Worm (Caenorhabditis elegans): ENCODE measurements around the gene C49G7.13.

The C49G7.13 gene

DNA sequence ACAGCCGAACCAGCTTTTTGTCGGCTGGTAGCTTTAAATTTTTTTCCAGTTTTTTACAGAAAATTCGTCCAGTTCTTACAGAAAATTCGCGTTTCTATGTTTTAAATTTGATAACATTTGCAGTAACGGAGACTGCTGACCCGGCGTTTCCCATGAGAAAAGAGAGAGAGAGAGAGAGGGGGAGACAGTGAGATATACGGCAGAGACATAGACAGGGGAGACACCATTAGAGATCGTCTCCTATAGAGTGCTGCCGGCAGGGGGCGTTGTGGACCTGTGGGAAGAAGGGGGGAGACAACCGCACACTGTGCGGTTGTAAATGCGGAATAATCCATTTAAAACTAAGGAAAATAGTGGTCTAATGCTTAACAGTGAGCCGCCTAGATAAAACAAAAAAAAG lies 6.3 kb upstream of the C49G7.13 start (continued):
- TF ChIP-seq ekl-4 (GFP tag; IDR thresholded peaks at IDR 0.05): no peak
- no peak for TF ChIP-seq F23B12.7 (tag; optimal IDR thresholded peaks at IDR 0.05; ENCODE audit: insufficient read depth)
- TF ChIP-seq attf-6 (GFP tag; IDR thresholded peaks at IDR 0.05): no peak
- TF ChIP-seq nhr-120 (GFP tag; IDR thresholded peaks at IDR 0.05): no peak
- TF ChIP-seq nfyb-1 (GFP tag; IDR thresholded peaks at IDR 0.05): no peak
- peak; percentile 20 for TF ChIP-seq nhr-80 (tag; optimal IDR thresholded peaks at IDR 0.05)
- TF ChIP-seq nhr-179 (tag; optimal IDR thresholded peaks at IDR 0.05): no peak
- no peak for TF ChIP-seq ztf-25 (GFP tag; IDR thresholded peaks at IDR 0.05)
- no peak for TF ChIP-seq efl-1 (GFP tag; optimal IDR thresholded peaks at IDR 0.05)
- peak; percentile 95 for TF ChIP-seq aptf-2 (GFP tag; conservative IDR thresholded peaks at IDR 0.05)
- no peak for TF ChIP-seq dpff-1 (tag; optimal IDR thresholded peaks at IDR 0.05)
- 0 out of 2 replicates have a peak, but pooled peaks have one; percentile 14 for TF ChIP-seq madf-6 (GFP tag; IDR thresholded peaks at IDR 0.05)
- TF ChIP-seq hmg-1.2 (GFP tag; IDR thresholded peaks at IDR 0.05): peak; percentile 74; the same call in 1 of the 2 replicates
- no peak for TF ChIP-seq lin-54 (GFP tag; optimal IDR thresholded peaks at IDR 0.05)
- no peak for TF ChIP-seq zfh-2 (GFP tag; conservative IDR thresholded peaks at IDR 0.05)
- no peak for TF ChIP-seq dpl-1 (GFP tag; optimal IDR thresholded peaks at IDR 0.05)
- TF ChIP-seq unc-130 (GFP tag; optimal IDR thresholded peaks at IDR 0.05): no peak
- no peak for TF ChIP-seq nhr-90 (tag; optimal IDR thresholded peaks at IDR 0.05)
- TF ChIP-seq lsy-27 (tag; optimal IDR thresholded peaks at IDR 0.05; ENCODE audit: borderline replicate concordance, insufficient read depth): no peak
- TF ChIP-seq ztf-28 (GFP tag; IDR thresholded peaks at IDR 0.05): no peak
- no peak for TF ChIP-seq ztf-18 (tag; optimal IDR thresholded peaks at IDR 0.05)
- TF ChIP-seq rec-8 (tag; optimal IDR thresholded peaks at IDR 0.05): no peak
- no peak for TF ChIP-seq ceh-79 (tag; optimal IDR thresholded peaks at IDR 0.05)
- TF ChIP-seq ama-1 (optimal IDR thresholded peaks at IDR 0.05): no peak
- no peak for TF ChIP-seq ama-1 (GFP tag; optimal IDR thresholded peaks at IDR 0.05)
- no peak for TF ChIP-seq F37B4.10 (GFP tag; IDR thresholded peaks at IDR 0.05)

DNA sequence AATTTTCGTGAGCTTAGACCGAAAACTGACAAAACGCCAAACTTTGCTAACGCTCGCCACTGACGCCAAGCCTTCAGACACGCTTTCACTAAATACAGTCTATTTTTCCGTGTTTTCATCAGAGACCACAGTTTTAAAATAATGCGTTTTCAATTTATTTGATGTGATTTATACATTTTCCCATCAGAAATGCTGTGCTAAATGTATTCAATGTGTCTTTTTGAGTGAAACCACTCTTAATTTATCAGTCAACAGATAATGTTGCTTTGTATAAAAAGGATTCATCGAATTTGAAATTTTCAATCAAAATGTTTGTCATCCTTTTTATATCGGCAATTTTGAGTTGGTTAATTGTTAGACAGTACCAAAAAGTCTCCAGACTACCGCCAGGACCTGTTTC lies 4.6 kb upstream of the C49G7.13 start, which contains the start of gene cyp-35A4:
Gene cyp-35A4, plus strand, starts transcription at position 301 of the 400 bp plus-strand sequence.
- TF ChIP-seq lin-40 (tag; optimal IDR thresholded peaks at IDR 0.05) (no peak), tlf-1 (GFP tag; optimal IDR thresholded peaks at IDR 0.05) (no peak), pbrm-1 (GFP tag; IDR thresholded peaks at IDR 0.05) (no peak), efl-1 (GFP tag; optimal IDR thresholded peaks at IDR 0.05) (no peak), B0019.2 (GFP tag; conservative IDR thresholded peaks at IDR 0.05) (no peak), ztf-18 (tag; optimal IDR thresholded peaks at IDR 0.05) (no peak), mcd-1 (GFP tag; IDR thresholded peaks at IDR 0.05) (no peak), attf-3 (GFP tag; conservative IDR thresholded peaks at IDR 0.05) (no peak), hmg-1.2 (GFP tag; IDR thresholded peaks at IDR 0.05) (no peak), rec-8 (tag; optimal IDR thresholded peaks at IDR 0.05) (no peak), mes-4 (tag; optimal IDR thresholded peaks at IDR 0.05) (no peak), dpl-1 (GFP tag; optimal IDR thresholded peaks at IDR 0.05) (no peak), aptf-2 (GFP tag; conservative IDR thresholded peaks at IDR 0.05) (no peak), atf-7 (tag; optimal IDR thresholded peaks at IDR 0.05) (no peak), mxl-1 (tag; optimal IDR thresholded peaks at IDR 0.05) (no peak), snpc-1.1 (tag; optimal IDR thresholded peaks at IDR 0.05; ENCODE audit: insufficient read depth) (no peak)

ce11 chrV:4034303-4034702 lies 1.6 kb upstream of the C49G7.13 start, which contains the start of gene C49G7.7:
Gene C49G7.7 (plus strand): TSS chrV:4034476.
- TF ChIP-seq cebp-1 (GFP tag; IDR thresholded peaks at IDR 0.05) (peak; percentile 19; the same call in 1 of the 2 replicates), cebp-1 (tag; optimal IDR thresholded peaks at IDR 0.05) (peak; percentile 87), pha-4 (tag; optimal IDR thresholded peaks at IDR 0.05) (no peak)

Measured in whole organism, young adult.